Fruit fly (Drosophila melanogaster): ENCODE results near the gene Surf6.

Gene Surf6

DNA sequence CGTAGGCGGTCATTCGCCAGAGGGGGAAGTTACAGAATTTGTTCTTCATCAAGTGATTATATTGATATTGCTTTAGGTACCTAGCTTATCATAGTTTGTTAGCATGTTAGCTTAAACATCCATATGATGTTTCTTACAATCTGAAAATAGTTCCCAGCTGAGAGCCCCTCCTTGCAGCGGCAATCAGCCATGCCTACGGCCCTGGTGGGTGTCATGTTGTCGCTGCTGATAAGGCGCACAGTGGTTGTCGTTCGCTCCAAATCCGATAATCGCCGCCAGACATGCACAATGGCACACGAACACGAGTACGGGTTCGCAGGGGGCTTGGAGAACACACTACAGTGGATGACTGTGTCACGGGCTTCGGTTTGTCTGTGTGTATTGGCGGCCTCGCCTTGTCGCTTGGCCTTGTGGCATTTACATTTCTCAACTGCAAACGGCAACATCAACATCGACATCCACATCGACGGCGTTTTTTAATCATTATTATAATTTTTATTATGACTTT, 1.3 kb upstream of the Surf6 start (continued):
- TF ChIP-seq CG11247 (GFP tag; IDR thresholded peaks at IDR 0.05) (peak; percentile 75), Bteb2 (GFP tag; optimal IDR thresholded peaks at IDR 0.05) (peak; percentile 68), CG13894 (tag; optimal IDR thresholded peaks at IDR 0.05) (peak; percentile 33), ci (GFP tag; IDR thresholded peaks at IDR 0.05) (peak; percentile 90), CG14050 (GFP tag; IDR thresholded peaks at IDR 0.05) (peak; percentile 70), corto (GFP tag; optimal IDR thresholded peaks at IDR 0.05) (peak; percentile 54), CG7271 (tag; optimal IDR thresholded peaks at IDR 0.05) (no peak), Ada2b (GFP tag; IDR thresholded peaks at IDR 0.05) (peak; percentile 78), CG16813 (GFP tag; IDR thresholded peaks at IDR 0.05; ENCODE audit: partially characterized antibody) (0 out of 3 replicates have a peak, but pooled peaks have one; percentile 4), ash1 (GFP tag; optimal IDR thresholded peaks at IDR 0.05) (no peak), Mrtf (GFP tag; IDR thresholded peaks at IDR 0.05) (peak; percentile 83), CG12744 (GFP tag; optimal IDR thresholded peaks at IDR 0.05) (peak; percentile 75), NC2β (GFP tag; optimal IDR thresholded peaks at IDR 0.05) (peak; percentile 48), CG4854 (GFP tag; optimal IDR thresholded peaks at IDR 0.05) (peak; percentile 19), ap (GFP tag; IDR thresholded peaks at IDR 0.05) (peak; percentile 58), CG31365 (tag; optimal IDR thresholded peaks at IDR 0.05) (peak; percentile 18), CG6272 (GFP tag; IDR thresholded peaks at IDR 0.05) (peak; percentile 87), CG3847 (GFP tag; IDR thresholded peaks at IDR 0.05) (peak; percentile 73), CG8089 (GFP tag; optimal IDR thresholded peaks at IDR 0.05) (peak; percentile 44), Taf1 (GFP tag; IDR thresholded peaks at IDR 0.05) (peak; percentile 83), Meics (GFP tag; optimal IDR thresholded peaks at IDR 0.05) (peak; percentile 87), Lhr (GFP tag; optimal IDR thresholded peaks at IDR 0.05) (peak; percentile 11), Six4 (GFP tag; optimal IDR thresholded peaks at IDR 0.05) (peak; percentile 26), CG9932 (GFP tag; IDR thresholded peaks at IDR 0.05) (peak; percentile 81), Hr51 (GFP tag; optimal IDR thresholded peaks at IDR 0.05) (peak; percentile 72 to 85), jumu (GFP tag; optimal IDR thresholded peaks at IDR 0.05) (peak; percentile 52), dan (GFP tag; IDR thresholded peaks at IDR 0.05) (no peak), zfh1 (GFP tag; IDR thresholded peaks at IDR 0.05) (peak; percentile 81), sc (optimal IDR thresholded peaks at IDR 0.05) (no peak), sc (GFP tag; optimal IDR thresholded peaks at IDR 0.05) (peak; percentile 48), CG7745 (tag; optimal IDR thresholded peaks at IDR 0.05) (no peak), Deaf1 (tag; optimal IDR thresholded peaks at IDR 0.05) (peak; percentile 52), CG14860 (GFP tag; IDR thresholded peaks at IDR 0.05; ENCODE audit: partially characterized antibody) (no peak), CG10959 (GFP tag; IDR thresholded peaks at IDR 0.05) (peak; percentile 29; the same call in 1 of the 2 replicates), dmrt99B (tag; optimal IDR thresholded peaks at IDR 0.05) (peak; percentile 75), Ets65A (GFP tag) (peak; percentile 97), CG3281 (GFP tag; optimal IDR thresholded peaks at IDR 0.05) (peak; percentile 79), Vsx1 (GFP tag; optimal IDR thresholded peaks at IDR 0.05) (peak; percentile 23), Poxn (GFP tag; IDR thresholded peaks at IDR 0.05) (no peak), CG2120 (GFP tag; optimal IDR thresholded peaks at IDR 0.05) (peak; percentile 94), CG11696 (GFP tag; IDR thresholded peaks at IDR 0.05) (peak; percentile 52; the same call in 1 of the 2 replicates), CG34224 (GFP tag; IDR thresholded peaks at IDR 0.05; ENCODE audit: partially characterized antibody) (no peak), wdn (GFP tag; IDR thresholded peaks at IDR 0.05) (peak; percentile 79), H2.0 (GFP tag; IDR thresholded peaks at IDR 0.05) (peak; percentile 74), Myb (GFP tag; optimal IDR thresholded peaks at IDR 0.05) (peak; percentile 71), CG7963 (GFP tag; IDR thresholded peaks at IDR 0.05; ENCODE audit: partially characterized antibody) (no peak), CG13424 (tag; optimal IDR thresholded peaks at IDR 0.05) (peak; percentile 78), Dfd (GFP tag; optimal IDR thresholded peaks at IDR 0.05) (no peak), dm (GFP tag; optimal IDR thresholded peaks at IDR 0.05) (peak; percentile 44), CG6683 (GFP tag; optimal IDR thresholded peaks at IDR 0.05) (peak; percentile 37), ftz-f1 (GFP tag; optimal IDR thresholded peaks at IDR 0.05) (peak; percentile 87)
